Worm (Caenorhabditis elegans) whole organism, L2 larva: Measurements from ENCODE around the gene srx-82.

Source experiments
- C34F6.9 ChIP-seq: fragments of 150-350 bp; optimal IDR thresholded peaks from 2 replicates; lab custom pipeline; 2014; ENCODE audit warnings: missing biosample characterization, missing genetic modification characterization
- F13H6.1 ChIP-seq: sonication (generic microtip); optimal IDR thresholded peaks from 2 replicates; lab custom pipeline; 2016; ENCODE audit warnings: missing genetic modification characterization, missing compliant biosample characterization
- alr-1 ChIP-seq: fragments of 150-350 bp; optimal IDR thresholded peaks from 2 replicates; lab custom pipeline; 2014; ENCODE audit warnings: missing biosample characterization, missing genetic modification characterization
- aly-2 ChIP-seq: fragments of 150-350 bp; optimal IDR thresholded peaks from 2 replicates; lab custom pipeline; 2014; ENCODE audit warnings: missing biosample characterization, missing genetic modification characterization
- ama-1 ChIP-seq: fragments of 150-350 bp; optimal IDR thresholded peaks from 2 replicates; lab custom pipeline; 2018; ENCODE audit warnings: inconsistent platforms
- blmp-1 ChIP-seq: sonication (generic microtip); optimal IDR thresholded peaks from 2 replicates; lab custom pipeline; 2017; ENCODE audit warnings: missing genetic modification characterization, mild to moderate bottlenecking, missing compliant biosample characterization, antibody characterized with exemption, moderate library complexity; ENCODE audit not compliant: insufficient read depth
- ceh-16 ChIP-seq: fragments of 150-350 bp; optimal IDR thresholded peaks from 2 replicates; lab custom pipeline; 2014; ENCODE audit warnings: missing biosample characterization, missing genetic modification characterization
- ceh-82 ChIP-seq: fragments of 150-350 bp; optimal IDR thresholded peaks from 2 replicates; lab custom pipeline; 2014; ENCODE audit warnings: missing biosample characterization, missing genetic modification characterization
- crh-2 ChIP-seq: sonication (generic microtip); optimal IDR thresholded peaks from 2 replicates; lab custom pipeline; 2017; ENCODE audit warnings: missing biosample characterization, missing genetic modification characterization
- dmd-4 ChIP-seq: sonication (generic microtip); optimal IDR thresholded peaks from 2 replicates; lab custom pipeline; 2017; ENCODE audit warnings: missing biosample characterization, missing genetic modification characterization
- elt-1 ChIP-seq: fragments of 150-350 bp; optimal IDR thresholded peaks from 2 replicates; lab custom pipeline; 2014; ENCODE audit warnings: missing biosample characterization, missing genetic modification characterization
- elt-3 ChIP-seq: sonication (generic microtip); optimal IDR thresholded peaks from 2 replicates; lab custom pipeline; 2017; ENCODE audit warnings: missing biosample characterization, missing genetic modification characterization
- fos-1 ChIP-seq: fragments of 150-350 bp; optimal IDR thresholded peaks from 2 replicates; lab custom pipeline; 2014; ENCODE audit warnings: missing biosample characterization, missing genetic modification characterization
- gmeb-1 ChIP-seq: fragments of 150-350 bp; optimal IDR thresholded peaks from 2 replicates; lab custom pipeline; 2014; ENCODE audit warnings: missing biosample characterization, missing genetic modification characterization
- lin-11 ChIP-seq: fragments of 150-350 bp; sonication (generic microtip); optimal IDR thresholded peaks from 2 replicates; lab custom pipeline; 2014; ENCODE audit warnings: missing biosample characterization, missing genetic modification characterization, inconsistent platforms, mixed read lengths
- lin-13 ChIP-seq: fragments of 150-350 bp; optimal IDR thresholded peaks from 2 replicates; lab custom pipeline; 2014; ENCODE audit warnings: missing biosample characterization, missing genetic modification reagents, missing genetic modification characterization
- lin-39 ChIP-seq: fragments of 150-350 bp; optimal IDR thresholded peaks from 2 replicates; lab custom pipeline; 2014; ENCODE audit warnings: missing biosample characterization, missing genetic modification reagents, missing genetic modification characterization
- lsy-2 ChIP-seq, 2 experiments: fragments of 150-350 bp in 1 of 2; sonication (generic microtip) in 1 of 2; optimal IDR thresholded peaks; 2 replicates each; lab custom pipeline; 2014 to 2017; ENCODE audit warnings: missing biosample characterization in 2 of 2, missing genetic modification characterization in 2 of 2
- mab-5 ChIP-seq: fragments of 150-350 bp; optimal IDR thresholded peaks from 2 replicates; lab custom pipeline; 2014; ENCODE audit warnings: missing biosample characterization, missing genetic modification characterization
- mbf-1 ChIP-seq: sonication (generic microtip); optimal IDR thresholded peaks from 2 replicates; lab custom pipeline; 2017; ENCODE audit warnings: missing biosample characterization, missing genetic modification characterization
- mdl-1 ChIP-seq, 2 experiments: fragments of 150-350 bp in 1 of 2; sonication (generic microtip) in 1 of 2; optimal IDR thresholded peaks; 2 replicates each; lab custom pipeline; 2017; ENCODE audit warnings: missing biosample characterization in 2 of 2, missing genetic modification characterization in 2 of 2
- nhr-10 ChIP-seq: sonication (generic microtip); optimal IDR thresholded peaks from 2 replicates; lab custom pipeline; 2017; ENCODE audit warnings: missing biosample characterization, missing genetic modification characterization
- nhr-12 ChIP-seq: fragments of 150-350 bp; optimal IDR thresholded peaks from 2 replicates; lab custom pipeline; 2014; ENCODE audit warnings: missing biosample characterization, missing genetic modification characterization
- nhr-129 ChIP-seq: fragments of 150-350 bp; optimal IDR thresholded peaks from 2 replicates; lab custom pipeline; 2014; ENCODE audit warnings: missing biosample characterization, missing genetic modification characterization
- nhr-21 ChIP-seq: fragments of 150-350 bp; optimal IDR thresholded peaks from 2 replicates; lab custom pipeline; 2014; ENCODE audit warnings: missing biosample characterization, missing genetic modification characterization
- nhr-23 ChIP-seq: fragments of 150-350 bp; optimal IDR thresholded peaks from 2 replicates; lab custom pipeline; 2014; ENCODE audit warnings: missing biosample characterization, missing genetic modification reagents, missing genetic modification characterization
- nhr-237 ChIP-seq: fragments of 150-350 bp; optimal IDR thresholded peaks from 2 replicates; lab custom pipeline; 2014; ENCODE audit warnings: missing biosample characterization, missing genetic modification characterization
- nhr-25 ChIP-seq: fragments of 150-350 bp; sonication (generic microtip); optimal IDR thresholded peaks from 3 replicates; lab custom pipeline; 2014; ENCODE audit warnings: missing biosample characterization, missing genetic modification characterization
- nhr-6 ChIP-seq: fragments of 150-350 bp; optimal IDR thresholded peaks from 2 replicates; lab custom pipeline; 2014; ENCODE audit warnings: missing biosample characterization, missing genetic modification characterization
- nhr-77 ChIP-seq: fragments of 150-350 bp; optimal IDR thresholded peaks from 2 replicates; lab custom pipeline; 2014; ENCODE audit warnings: missing biosample characterization, missing genetic modification characterization
- peb-1 ChIP-seq: fragments of 150-350 bp; optimal IDR thresholded peaks from 2 replicates; lab custom pipeline; 2014; ENCODE audit warnings: missing biosample characterization, missing genetic modification characterization
- sem-4 ChIP-seq: fragments of 150-350 bp; optimal IDR thresholded peaks from 2 replicates; lab custom pipeline; 2014; ENCODE audit warnings: missing biosample characterization, missing genetic modification reagents, missing genetic modification characterization
- sma-9 ChIP-seq, 2 experiments: fragments of 150-350 bp in 1 of 2; sonication (generic microtip) in 1 of 2; optimal IDR thresholded peaks; 2 replicates each; lab custom pipeline; 2014 to 2016; ENCODE audit warnings: missing genetic modification characterization in 2 of 2, mild to moderate bottlenecking in 1 of 2, missing biosample characterization in 1 of 2, missing compliant biosample characterization in 1 of 2, missing genetic modification reagents in 1 of 2, moderate library complexity in 1 of 2
- snpc-4 ChIP-seq: fragments of 150-350 bp; optimal IDR thresholded peaks from 2 replicates; lab custom pipeline; 2014; ENCODE audit warnings: missing biosample characterization, missing genetic modification characterization
- unc-55 ChIP-seq: fragments of 150-350 bp; sonication (generic microtip); optimal IDR thresholded peaks from 3 replicates; lab custom pipeline; 2014; ENCODE audit warnings: missing biosample characterization, missing genetic modification reagents, missing genetic modification characterization
- unc-62 ChIP-seq: fragments of 150-350 bp; optimal IDR thresholded peaks from 2 replicates; lab custom pipeline; 2014; ENCODE audit warnings: missing biosample characterization, missing genetic modification reagents, missing genetic modification characterization
- ztf-11 ChIP-seq: sonication (generic microtip); optimal IDR thresholded peaks from 2 replicates; lab custom pipeline; 2017; ENCODE audit warnings: missing biosample characterization, missing genetic modification characterization
- ztf-4 ChIP-seq: fragments of 150-350 bp; optimal IDR thresholded peaks from 2 replicates; lab custom pipeline; 2014; ENCODE audit warnings: missing biosample characterization, missing genetic modification characterization

Gene srx-82

ce11 chrV:11600800-11601199 lies 11.3 kb downstream of the srx-82 start, which contains the start of gene F35B12.9:
TSS of gene F35B12.9 (plus strand) at chrV:11601171.
- TF ChIP-seq lin-13 (GFP tag; lab: Kevin White, UChicago) (no peak), snpc-4 (no peak), nhr-21 (tag; lab: Kevin White, UChicago) (no peak), nhr-10 (tag; lab: Kevin White, UChicago) (no peak), unc-62 (GFP tag; lab: Kevin White, UChicago) (no peak), sma-9 (GFP tag; optimal IDR thresholded peaks at IDR 0.05; lab: Kevin White, UChicago) (no peak), sma-9 (tag; optimal IDR thresholded peaks at IDR 0.05; lab: Kevin White, UChicago) (no peak), sem-4 (no peak), nhr-77 (tag; lab: Kevin White, UChicago) (no peak), nhr-12 (tag; lab: Kevin White, UChicago) (no peak), gmeb-1 (tag; lab: Kevin White, UChicago) (no peak), alr-1 (tag; lab: Kevin White, UChicago) (no peak), ztf-11 (tag; lab: Kevin White, UChicago) (no peak), peb-1 (tag; lab: Kevin White, UChicago) (no peak), F13H6.1 (tag; lab: Kevin White, UChicago) (no peak), lin-39 (tag; lab: Kevin White, UChicago) (no peak), nhr-129 (tag; lab: Kevin White, UChicago) (no peak)

- TF ChIP-seq alr-1 (tag; lab: Kevin White, UChicago) (no peak), fos-1 (tag; lab: Kevin White, UChicago) (peak; percentile 51), sma-9 (GFP tag; optimal IDR thresholded peaks at IDR 0.05; lab: Kevin White, UChicago) (peak; percentile 47), sma-9 (tag; optimal IDR thresholded peaks at IDR 0.05; lab: Kevin White, UChicago) (no peak)
Observed at ce11 chrV:11604484-11604883, 15.0 kb downstream of the srx-82 start, which contains the start of gene dhs-20. TSS of gene dhs-20 (minus strand) at chrV:11604563.

ce11 chrV:11605227-11605626 lies 15.7 kb downstream of the srx-82 start:
- peak; percentile 11 for TF ChIP-seq nhr-129 (tag; lab: Kevin White, UChicago)
- no peak for TF ChIP-seq ceh-82 (tag; lab: Kevin White, UChicago)
- peak; percentile 27 for TF ChIP-seq F13H6.1 (tag; lab: Kevin White, UChicago)
- TF ChIP-seq lsy-2 (tag; optimal IDR thresholded peaks at IDR 0.05; lab: Kevin White, UChicago), result no peak
- TF ChIP-seq nhr-23 (tag; lab: Kevin White, UChicago), result no peak
- no peak for TF ChIP-seq nhr-237 (tag; lab: Kevin White, UChicago)

DNA sequence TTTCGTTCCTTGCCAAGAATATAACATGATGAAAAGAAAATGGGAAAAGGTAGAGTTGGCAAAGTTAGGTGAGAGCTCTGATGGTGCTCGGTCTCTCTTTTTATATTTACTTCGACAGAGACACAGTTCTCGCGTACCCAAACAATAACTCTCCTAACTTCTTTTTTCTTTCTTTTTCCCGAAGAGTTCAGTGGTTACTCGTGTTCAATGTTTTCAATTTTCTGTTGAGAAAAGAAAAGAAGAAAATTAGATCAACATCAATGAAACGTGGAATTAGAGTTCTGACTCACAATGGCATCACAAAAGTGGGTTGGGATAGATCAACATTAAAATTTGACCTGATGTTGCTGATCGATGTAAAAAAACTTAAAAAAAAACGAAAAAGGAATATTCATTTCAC lies 16.9 kb downstream of the srx-82 start, which contains the start of gene idpp-16:
TSS of gene idpp-16 (minus strand) at position 101 of the 400 bp plus-strand sequence.
- TF ChIP-seq lin-13 (GFP tag; lab: Kevin White, UChicago) (no peak), fos-1 (tag; lab: Kevin White, UChicago) (no peak), nhr-6 (no peak), mdl-1 (tag; optimal IDR thresholded peaks at IDR 0.05; lab: Kevin White, UChicago) (no peak), ztf-11 (tag; lab: Kevin White, UChicago) (no peak), elt-3 (tag; lab: Kevin White, UChicago) (no peak), nhr-12 (tag; lab: Kevin White, UChicago) (no peak), lsy-2 (tag; optimal IDR thresholded peaks at IDR 0.05; lab: Kevin White, UChicago) (no peak), F13H6.1 (tag; lab: Kevin White, UChicago) (no peak), unc-62 (GFP tag; lab: Kevin White, UChicago) (no peak), elt-1 (tag; lab: Kevin White, UChicago) (no peak), aly-2 (tag; lab: Kevin White, UChicago) (no peak), unc-55 (GFP tag; lab: Kevin White, UChicago) (no peak), nhr-25 (tag; lab: Kevin White, UChicago) (no peak), ztf-4 (tag; lab: Kevin White, UChicago) (no peak)

- TF ChIP-seq F13H6.1 (tag; lab: Kevin White, UChicago) (peak; percentile 26), C34F6.9 (tag; lab: Kevin White, UChicago) (no peak)
Observed at ce11 chrV:11610049-11610448, 20.5 kb downstream of the srx-82 start, which contains the start of gene piit-1. TSS of gene piit-1 (minus strand) at chrV:11610149.

DNA sequence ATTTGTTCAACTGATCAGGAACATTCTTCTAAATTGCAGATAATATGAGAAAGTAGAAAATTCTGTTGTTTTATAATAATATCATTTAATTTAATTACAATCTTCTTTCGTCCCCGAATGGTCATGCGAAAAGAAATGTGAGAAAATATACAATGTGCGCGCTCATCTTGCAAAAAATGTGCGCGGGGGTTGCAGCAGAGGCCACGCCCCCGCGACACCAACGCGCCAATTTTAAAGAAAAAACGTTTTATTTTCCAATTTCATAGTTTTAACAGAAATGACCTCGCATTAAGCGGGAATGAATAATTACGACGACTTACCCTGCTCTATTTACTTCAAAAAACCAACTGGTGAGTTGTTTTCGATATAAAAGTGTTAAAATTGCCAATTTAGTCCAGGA lies 20.9 kb downstream of the srx-82 start, which contains the start of gene sas-5:
TSS of gene sas-5 (plus strand) at position 257 of the 400 bp plus-strand sequence.
- TF ChIP-seq snpc-4 (peak; percentile 62), ztf-4 (tag; lab: Kevin White, UChicago) (peak; percentile 42), ceh-16 (peak; percentile 58), nhr-129 (tag; lab: Kevin White, UChicago) (peak; percentile 55), unc-62 (GFP tag; lab: Kevin White, UChicago) (no peak), lin-13 (GFP tag; lab: Kevin White, UChicago) (peak; percentile 57), lin-39 (tag; lab: Kevin White, UChicago) (no peak), lsy-2 (tag; optimal IDR thresholded peaks at IDR 0.05; lab: Kevin White, UChicago) (peak; percentile 51 to 75), nhr-25 (tag; lab: Kevin White, UChicago) (peak; percentile 76), C34F6.9 (tag; lab: Kevin White, UChicago) (peak; percentile 55), dmd-4 (tag; lab: Kevin White, UChicago) (no peak), mab-5 (peak; percentile 53), blmp-1 (tag; lab: Kevin White, UChicago) (peak; percentile 17), F13H6.1 (tag; lab: Kevin White, UChicago) (peak; percentile 56), crh-2 (tag; lab: Kevin White, UChicago) (peak; percentile 73), sem-4 (peak; percentile 53), mbf-1 (tag; lab: Kevin White, UChicago) (no peak), sma-9 (GFP tag; optimal IDR thresholded peaks at IDR 0.05; lab: Kevin White, UChicago) (peak; percentile 92), sma-9 (tag; optimal IDR thresholded peaks at IDR 0.05; lab: Kevin White, UChicago) (no peak), elt-3 (tag; lab: Kevin White, UChicago) (no peak), ama-1 (lab: Kevin White, UChicago) (no peak), nhr-21 (tag; lab: Kevin White, UChicago) (peak; percentile 33), lin-11 (tag; lab: Kevin White, UChicago) (peak; percentile 71), nhr-12 (tag; lab: Kevin White, UChicago) (no peak)
